Worm (Caenorhabditis elegans) whole organism, L4 larva: Measurements from ENCODE around the gene otub-3.
A peak's percentile ranks its signal among the peaks of the same experiment; 100 is the strongest.

Source experiments
- R02D3.7 ChIP-seq: fragments of 150-350 bp; sonication (generic microtip); optimal IDR thresholded peaks from 3 replicates; lab custom pipeline; 2014; ENCODE audit warnings: missing biosample characterization, missing genetic modification characterization
- madf-5 ChIP-seq, 2 experiments: fragments of 200-800 bp; sonication (Bioruptor generic); IDR thresholded peaks; 2 replicates each; pipeline ENCODE4 v1.3.6; 2022; ENCODE audit warnings: missing compliant biosample characterization in 2 of 2, missing genetic modification characterization in 2 of 2
- madf-9 ChIP-seq: fragments of 200-800 bp; sonication (Bioruptor generic); conservative IDR thresholded peaks from 2 replicates; pipeline ENCODE4 v1.3.6; 2022; ENCODE audit warnings: missing genetic modification reagents, missing genetic modification characterization, missing compliant biosample characterization
- nhr-25 ChIP-seq: sonication (generic microtip); optimal IDR thresholded peaks from 2 replicates; lab custom pipeline; 2017; ENCODE audit warnings: missing genetic modification characterization, mild to moderate bottlenecking, missing compliant biosample characterization, antibody characterized with exemption, moderate library complexity, borderline replicate concordance; ENCODE audit not compliant: insufficient read depth
- nhr-28 ChIP-seq: fragments of 150-350 bp; optimal IDR thresholded peaks from 2 replicates; lab custom pipeline; 2014; ENCODE audit warnings: missing biosample characterization, missing genetic modification characterization
- nhr-42 ChIP-seq: fragments of 200-800 bp; sonication (Bioruptor generic); IDR thresholded peaks from 2 replicates; pipeline ENCODE4 v1.3.6; 2022; ENCODE audit warnings: missing genetic modification characterization, missing compliant biosample characterization
- nhr-76 ChIP-seq: fragments of 150-350 bp; optimal IDR thresholded peaks from 2 replicates; lab custom pipeline; 2014; ENCODE audit warnings: missing biosample characterization, missing genetic modification characterization
- pha-4 ChIP-seq, 2 experiments: fragments of 150-350 bp in 1 of 2; fragments of 200-800 bp in 1 of 2; sonication (Bioruptor generic) in 1 of 2; IDR thresholded peaks in 1 of 2; optimal IDR thresholded peaks in 1 of 2; 2 replicates each; pipeline versions ENCODE4 v1.3.6 to Lab custom; 2014 to 2022; ENCODE audit warnings: missing genetic modification characterization in 2 of 2, missing genetic modification reagents in 2 of 2, missing biosample characterization in 1 of 2, missing compliant biosample characterization in 1 of 2
- php-3 ChIP-seq: fragments of 200-800 bp; sonication (Bioruptor generic); IDR thresholded peaks from 2 replicates; pipeline ENCODE4 v1.3.6; 2022; ENCODE audit warnings: missing genetic modification reagents, missing genetic modification characterization, missing compliant biosample characterization
- zag-1 ChIP-seq: fragments of 150-350 bp; optimal IDR thresholded peaks from 2 replicates; lab custom pipeline; 2014; ENCODE audit warnings: missing biosample characterization, missing genetic modification characterization

DNA sequence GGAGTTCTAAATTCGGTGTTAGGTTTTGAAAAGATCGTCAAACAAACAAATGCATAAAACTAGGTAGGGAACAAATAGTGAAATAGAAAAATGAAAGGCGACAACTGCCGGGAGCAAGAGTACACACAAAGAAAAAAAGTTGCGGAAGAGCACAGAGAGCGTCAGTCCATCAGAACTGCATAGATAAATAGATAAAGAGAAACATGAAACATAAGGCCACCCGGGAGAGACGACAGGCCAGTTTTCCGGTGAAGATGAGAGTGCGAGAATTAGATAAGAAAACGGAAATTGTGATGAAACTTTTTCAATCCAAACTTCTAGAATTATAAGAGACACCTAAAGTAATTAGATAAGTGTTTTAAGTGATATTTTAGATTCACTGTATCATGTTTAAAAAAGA is 29.8 kb downstream of the otub-3 start:
- no peak for TF ChIP-seq R02D3.7 (tag; lab: Kevin White, UChicago)
- no peak for TF ChIP-seq nhr-76 (tag; lab: Kevin White, UChicago)
- no peak for TF ChIP-seq nhr-25 (tag; lab: Kevin White, UChicago)
- no peak for TF ChIP-seq php-3
- peak; percentile 61 for TF ChIP-seq nhr-28 (tag; lab: Kevin White, UChicago)
- TF ChIP-seq zag-1 (tag; lab: Kevin White, UChicago) = no peak
- TF ChIP-seq madf-5 (GFP tag; IDR thresholded peaks at IDR 0.05; lab: Robert Waterston, UW) = no peak
- no peak for TF ChIP-seq madf-9
- TF ChIP-seq nhr-42 (GFP tag; lab: Robert Waterston, UW) = no peak
- TF ChIP-seq pha-4 (GFP tag; IDR thresholded peaks at IDR 0.05; lab: Robert Waterston, UW) = no peak
- no peak for TF ChIP-seq pha-4 (tag; optimal IDR thresholded peaks at IDR 0.05; lab: Kevin White, UChicago)
